Fruit fly (Drosophila melanogaster): Measurements from ENCODE around the gene RabX2.

RabX2 gene

dm6 chrX:10386810-10387340 is 30.4 kb upstream of the RabX2 start (continued):
- TF ChIP-seq Jarid2 (GFP tag; optimal IDR thresholded peaks at IDR 0.05) (no peak), fd102C (GFP tag; optimal IDR thresholded peaks at IDR 0.05) (no peak), CG4360 (GFP tag; IDR thresholded peaks at IDR 0.05) (peak; percentile 35), toy (GFP tag; IDR thresholded peaks at IDR 0.05) (no peak), ttk (GFP tag; IDR thresholded peaks at IDR 0.05) (no peak), CG14014 (GFP tag; IDR thresholded peaks at IDR 0.05) (peak; percentile 13; the same call in 1 of the 2 replicates), Doc3 (GFP tag; IDR thresholded peaks at IDR 0.05; ENCODE audit: partially characterized antibody) (0 out of 3 replicates have a peak, but pooled peaks have one; percentile 37), CG10147 (GFP tag; optimal IDR thresholded peaks at IDR 0.05) (no peak), inv (GFP tag; IDR thresholded peaks at IDR 0.05; ENCODE audit: partially characterized antibody) (peak; percentile 40; the same call in 1 of the 2 replicates), pfk (GFP tag; optimal IDR thresholded peaks at IDR 0.05) (peak; percentile 85), CG15479 (GFP tag; optimal IDR thresholded peaks at IDR 0.05) (no peak), lmd (GFP tag; IDR thresholded peaks at IDR 0.05) (peak; percentile 20; the same call in 1 of the 2 replicates), odd (GFP tag; optimal IDR thresholded peaks at IDR 0.05) (no peak), Vsx1 (GFP tag; optimal IDR thresholded peaks at IDR 0.05) (peak; percentile 23), CG13424 (tag; optimal IDR thresholded peaks at IDR 0.05) (no peak), sens-2 (GFP tag; IDR thresholded peaks at IDR 0.05) (no peak), Med (GFP tag) (peak; percentile 85), Elba2 (GFP tag; optimal IDR thresholded peaks at IDR 0.05) (no peak), nerfin-2 (GFP tag; IDR thresholded peaks at IDR 0.05; ENCODE audit: partially characterized antibody) (no peak), corto (GFP tag; optimal IDR thresholded peaks at IDR 0.05) (no peak), slbo (GFP tag; IDR thresholded peaks at IDR 0.05) (peak; percentile 40; the same call in 1 of the 2 replicates), Scr (GFP tag; IDR thresholded peaks at IDR 0.05; ENCODE audit: partially characterized antibody) (peak; percentile 47; the same call in 1 of the 2 replicates), cwo (GFP tag; optimal IDR thresholded peaks at IDR 0.05) (peak; percentile 10), CG2712 (tag; optimal IDR thresholded peaks at IDR 0.05) (no peak), HmgZ (tag; optimal IDR thresholded peaks at IDR 0.05) (no peak), CG31365 (tag; optimal IDR thresholded peaks at IDR 0.05) (no peak)

dm6 chrX:10387672-10388071 is 29.6 kb upstream of the RabX2 start:
- TF ChIP-seq gem (tag; optimal IDR thresholded peaks at IDR 0.05): peak; percentile 59
- no peak for TF ChIP-seq CG1529 (GFP tag; optimal IDR thresholded peaks at IDR 0.05)
- TF ChIP-seq CG14667 (GFP tag; IDR thresholded peaks at IDR 0.05): peak; percentile 40; the same call in 1 of the 2 replicates
- no peak for TF ChIP-seq H15 (GFP tag; IDR thresholded peaks at IDR 0.05)
- TF ChIP-seq CG17568 (GFP tag; optimal IDR thresholded peaks at IDR 0.05): no peak
- TF ChIP-seq danr (GFP tag; IDR thresholded peaks at IDR 0.05): no peak
- peak; percentile 7 for TF ChIP-seq tio (GFP tag; optimal IDR thresholded peaks at IDR 0.05)
- no peak for TF ChIP-seq CG7271 (tag; optimal IDR thresholded peaks at IDR 0.05)
- TF ChIP-seq CG12236 (GFP tag; optimal IDR thresholded peaks at IDR 0.05): no peak
- TF ChIP-seq knrl (GFP tag; IDR thresholded peaks at IDR 0.05; ENCODE audit: partially characterized antibody): no peak
- TF ChIP-seq CG11504 (tag; optimal IDR thresholded peaks at IDR 0.05): peak; percentile 49
- no peak for TF ChIP-seq Nf-YB (GFP tag; optimal IDR thresholded peaks at IDR 0.05)
- no peak for TF ChIP-seq CG9876 (GFP tag; optimal IDR thresholded peaks at IDR 0.05)
- peak; percentile 24; the same call in 1 of the 2 replicates for TF ChIP-seq Xrp1 (GFP tag; IDR thresholded peaks at IDR 0.05)
- TF ChIP-seq GATAe (GFP tag; conservative IDR thresholded peaks at IDR 0.05): no peak
- no peak for TF ChIP-seq cg (GFP tag; optimal IDR thresholded peaks at IDR 0.05)
- no peak for TF ChIP-seq Dref (GFP tag; IDR thresholded peaks at IDR 0.05)
- peak; percentile 15 for TF ChIP-seq CHES-1-like (GFP tag; optimal IDR thresholded peaks at IDR 0.05)
- no peak for TF ChIP-seq lola (GFP tag; optimal IDR thresholded peaks at IDR 0.05)
- no peak for TF ChIP-seq ewg (GFP tag; optimal IDR thresholded peaks at IDR 0.05)
- peak; percentile 54 for TF ChIP-seq CG14014 (GFP tag; IDR thresholded peaks at IDR 0.05)
- peak; percentile 40 for TF ChIP-seq Oli (tag; optimal IDR thresholded peaks at IDR 0.05)
- no peak for TF ChIP-seq Rx (GFP tag; IDR thresholded peaks at IDR 0.05)
- TF ChIP-seq ATbp (GFP tag; optimal IDR thresholded peaks at IDR 0.05): no peak
- peak; percentile 31 for TF ChIP-seq Fer1 (GFP tag; optimal IDR thresholded peaks at IDR 0.05)
